Fruit fly (Drosophila melanogaster): ENCODE results near the gene Npc2e.

Gene Npc2e

DNA sequence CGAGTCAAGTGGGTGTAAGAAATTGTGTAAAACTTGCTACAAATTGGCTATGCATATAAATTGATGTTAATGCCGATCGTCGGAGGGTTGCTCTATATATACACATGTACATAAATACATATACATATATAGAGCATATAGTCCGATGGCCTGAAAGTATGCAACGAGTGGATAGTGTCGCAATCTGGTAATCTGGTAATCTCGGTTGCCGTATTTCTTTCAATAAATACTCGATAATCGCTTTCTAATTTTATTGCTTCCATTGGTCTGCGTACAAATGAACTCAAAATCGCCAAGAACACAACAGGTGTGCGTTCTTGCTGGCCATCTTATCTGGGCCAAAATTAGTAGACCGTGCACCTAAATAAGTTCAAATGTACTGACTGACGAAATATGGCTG lies 6.2 kb downstream of the Npc2e start (continued):
- TF ChIP-seq B-H1 (GFP tag; IDR thresholded peaks at IDR 0.05) (no peak), ash1 (GFP tag; optimal IDR thresholded peaks at IDR 0.05) (no peak), Rx (GFP tag; IDR thresholded peaks at IDR 0.05) (no peak)

DNA sequence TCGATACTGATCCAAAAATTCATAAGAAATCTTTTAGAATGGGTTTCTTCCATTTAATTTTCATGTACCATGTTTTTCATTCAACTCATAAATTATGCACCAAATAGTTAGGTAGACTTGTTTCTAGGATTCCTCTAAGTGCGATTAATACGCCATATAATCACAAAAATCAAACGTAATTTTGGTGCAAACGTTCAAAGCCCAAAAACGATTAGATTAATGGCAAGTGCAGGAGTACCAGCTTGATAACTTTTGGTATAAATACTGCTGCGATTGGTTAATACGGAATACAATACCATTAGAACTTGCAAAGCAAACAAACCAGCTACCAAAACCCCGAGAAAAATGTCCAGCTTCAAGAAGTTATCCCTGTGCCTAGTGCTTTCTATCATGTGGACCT lies 6.8 kb downstream of the Npc2e start, which contains the start of gene Npc2c:
Gene Npc2c, plus strand, starts transcription at position 301 of the 400 bp plus-strand sequence.
- TF ChIP-seq CG31441 (GFP tag; IDR thresholded peaks at IDR 0.05) (no peak), chm (GFP tag; IDR thresholded peaks at IDR 0.05) (no peak), CG1792 (GFP tag; optimal IDR thresholded peaks at IDR 0.05) (no peak), BEAF-32 (GFP tag; optimal IDR thresholded peaks at IDR 0.05) (no peak), Lpt (GFP tag; optimal IDR thresholded peaks at IDR 0.05) (no peak), Adf1 (GFP tag; IDR thresholded peaks at IDR 0.05) (no peak), CG13624 (GFP tag; optimal IDR thresholded peaks at IDR 0.05) (no peak), tx (GFP tag; optimal IDR thresholded peaks at IDR 0.05) (no peak)

DNA sequence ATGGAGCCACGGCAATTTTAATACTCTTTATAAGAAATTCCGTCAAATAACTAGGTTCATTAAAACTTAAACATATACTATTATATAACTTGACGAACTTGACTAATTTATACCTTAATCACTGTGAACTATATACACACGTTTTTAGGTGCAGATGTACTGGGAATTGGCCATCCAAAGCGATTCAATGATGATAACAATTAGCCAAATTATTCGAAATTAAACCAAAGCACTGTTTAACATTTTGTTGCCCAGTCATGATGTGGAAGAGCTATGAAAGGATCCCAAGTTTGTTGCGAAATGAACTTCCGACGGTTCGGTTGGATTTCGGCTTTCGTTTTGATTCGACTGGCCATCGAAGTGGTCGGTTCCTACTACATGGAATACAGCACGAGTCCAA lies 9.2 kb downstream of the Npc2e start, which contains the start of gene CG33630:
Gene CG33630, plus strand, starts transcription at position 301 of the 400 bp plus-strand sequence.
- TF ChIP-seq Hr39 (optimal IDR thresholded peaks at IDR 0.05), result no peak
- TF ChIP-seq Pdp1 (GFP tag; optimal IDR thresholded peaks at IDR 0.05), result peak in 1 of 2 experiments; percentile 63

DNA sequence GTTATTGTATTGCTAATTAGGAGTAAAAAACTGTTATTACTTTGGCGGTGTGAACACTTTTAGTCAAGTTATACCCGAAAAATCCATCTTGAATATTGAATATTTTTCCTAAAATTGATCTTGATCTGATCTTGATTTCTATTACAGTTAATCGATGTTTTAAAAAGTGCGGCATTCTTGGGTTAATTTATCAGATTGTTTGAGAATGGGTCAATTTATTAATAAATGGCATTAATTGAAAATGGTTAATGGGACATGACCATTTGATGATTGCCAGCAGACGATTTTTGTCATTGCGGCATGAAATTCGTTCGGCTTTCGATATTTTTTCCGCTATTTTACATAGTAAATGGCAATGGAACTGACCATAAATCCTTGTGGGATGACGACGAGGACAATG lies 10.6 kb downstream of the Npc2e start, which contains the start of gene CG33631:
Gene CG33631, plus strand, starts transcription at position 301 of the 400 bp plus-strand sequence.
- TF ChIP-seq CG17361 (GFP tag; IDR thresholded peaks at IDR 0.05) (no peak), CG17328 (GFP tag; IDR thresholded peaks at IDR 0.05) (no peak), CG10565 (GFP tag; optimal IDR thresholded peaks at IDR 0.05) (no peak), CG13296 (GFP tag; optimal IDR thresholded peaks at IDR 0.05) (no peak), CG7786 (GFP tag; optimal IDR thresholded peaks at IDR 0.05) (no peak), PHDP (tag; optimal IDR thresholded peaks at IDR 0.05) (no peak), CG7928 (GFP tag; optimal IDR thresholded peaks at IDR 0.05) (no peak), ase (GFP tag; IDR thresholded peaks at IDR 0.05) (no peak), Awh (GFP tag; IDR thresholded peaks at IDR 0.05) (no peak), luna (GFP tag; optimal IDR thresholded peaks at IDR 0.05) (no peak), ind (GFP tag; optimal IDR thresholded peaks at IDR 0.05) (no peak), fd64A (GFP tag; optimal IDR thresholded peaks at IDR 0.05) (no peak), CG9727 (GFP tag; optimal IDR thresholded peaks at IDR 0.05) (no peak), tap (tag; optimal IDR thresholded peaks at IDR 0.05) (no peak), dysf (GFP tag; IDR thresholded peaks at IDR 0.05) (no peak), CG31441 (GFP tag; IDR thresholded peaks at IDR 0.05) (no peak), Med (GFP tag) (no peak), CG4707 (GFP tag; optimal IDR thresholded peaks at IDR 0.05) (no peak), Dip2 (GFP tag; IDR thresholded peaks at IDR 0.05) (no peak), ac (GFP tag; optimal IDR thresholded peaks at IDR 0.05) (no peak)

DNA sequence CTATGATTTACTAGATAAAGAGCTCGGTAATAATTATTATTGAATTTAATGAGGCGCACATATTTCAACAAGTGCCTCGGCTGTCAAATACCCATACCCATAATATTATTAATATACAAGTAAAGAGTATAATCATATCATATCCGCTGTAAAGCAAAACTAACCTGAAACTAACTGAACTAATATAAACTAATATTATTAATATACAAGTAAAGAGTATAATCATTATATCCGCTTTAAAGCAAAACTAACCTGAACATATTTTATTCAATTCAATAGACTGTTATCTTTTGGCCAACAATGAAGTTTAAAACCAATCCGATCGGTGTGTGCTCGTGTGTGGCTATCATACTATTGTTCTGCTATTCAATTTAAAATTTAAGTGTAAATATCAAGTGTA lies 13.3 kb downstream of the Npc2e start, which contains the start of gene CG33783:
Gene CG33783, plus strand, starts transcription at position 301 of the 400 bp plus-strand sequence.
- TF ChIP-seq CG18599 (GFP tag; optimal IDR thresholded peaks at IDR 0.05) (no peak), CG13123 (GFP tag; optimal IDR thresholded peaks at IDR 0.05) (no peak), HmgD (GFP tag; optimal IDR thresholded peaks at IDR 0.05) (no peak), Asciz (GFP tag; optimal IDR thresholded peaks at IDR 0.05) (no peak), CG12071 (GFP tag; optimal IDR thresholded peaks at IDR 0.05) (no peak), Lhr (GFP tag; optimal IDR thresholded peaks at IDR 0.05) (no peak), CG9609 (GFP tag; optimal IDR thresholded peaks at IDR 0.05) (no peak), corto (GFP tag; optimal IDR thresholded peaks at IDR 0.05) (no peak), CG34422 (GFP tag; IDR thresholded peaks at IDR 0.05) (no peak), CG17385 (GFP tag; optimal IDR thresholded peaks at IDR 0.05) (no peak), hb (GFP tag; IDR thresholded peaks at IDR 0.05; ENCODE audit: partially characterized antibody) (no peak), jumu (GFP tag; optimal IDR thresholded peaks at IDR 0.05) (no peak), dpn (GFP tag; optimal IDR thresholded peaks at IDR 0.05) (no peak), tio (GFP tag; optimal IDR thresholded peaks at IDR 0.05) (no peak), Rx (GFP tag; IDR thresholded peaks at IDR 0.05) (no peak), CG17912 (GFP tag; optimal IDR thresholded peaks at IDR 0.05) (no peak), Sin3A (optimal IDR thresholded peaks at IDR 0.05) (no peak)
